Fruit fly (Drosophila melanogaster): ENCODE data around the gene Lk.
A peak's percentile ranks its signal among the peaks of the same experiment; 100 is the strongest.

Gene Lk

DNA sequence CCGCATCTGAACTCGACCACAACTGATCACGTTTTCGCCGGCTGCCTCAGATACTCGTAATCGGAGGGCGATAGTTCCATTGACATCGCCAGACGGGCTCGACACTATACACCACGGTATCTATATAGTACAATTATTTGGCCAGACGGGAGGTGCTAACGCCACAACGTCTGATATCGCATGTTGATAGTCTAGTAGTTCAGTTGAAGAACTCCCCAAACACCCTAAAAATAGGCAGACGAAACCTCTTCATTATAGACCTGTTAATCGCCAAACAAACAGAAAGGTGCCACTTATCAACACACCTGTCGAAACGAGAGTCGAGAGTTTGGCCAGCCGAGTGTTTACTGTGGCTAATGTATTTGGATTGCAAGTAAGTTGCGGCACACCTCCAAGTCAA is 5.5 kb downstream of the Lk start (continued):
- peak; percentile 15 for TF ChIP-seq CG16863 (GFP tag; optimal IDR thresholded peaks at IDR 0.05)
- TF ChIP-seq CG15514 (GFP tag; optimal IDR thresholded peaks at IDR 0.05), result peak; percentile 68
- peak; percentile 83 for TF ChIP-seq mirr (GFP tag; optimal IDR thresholded peaks at IDR 0.05)
- TF ChIP-seq croc (GFP tag; conservative IDR thresholded peaks at IDR 0.05), result no peak
- peak; percentile 88 for TF ChIP-seq Med (GFP tag)
- peak; percentile 45 for TF ChIP-seq onecut (GFP tag; IDR thresholded peaks at IDR 0.05)
- no peak for TF ChIP-seq ttk (GFP tag; IDR thresholded peaks at IDR 0.05)
- no peak for TF ChIP-seq fru (optimal IDR thresholded peaks at IDR 0.05)
- TF ChIP-seq Hr51 (GFP tag; optimal IDR thresholded peaks at IDR 0.05), result peak in 1 of 2 experiments; percentile 10
- TF ChIP-seq CG15479 (GFP tag; optimal IDR thresholded peaks at IDR 0.05), result peak; percentile 0
- peak; percentile 20 for TF ChIP-seq Oli (tag; optimal IDR thresholded peaks at IDR 0.05)
- peak; percentile 29 for TF ChIP-seq Fer3 (tag; optimal IDR thresholded peaks at IDR 0.05)
- peak; percentile 40 for TF ChIP-seq sqz (GFP tag; optimal IDR thresholded peaks at IDR 0.05)
- peak; percentile 13 for TF ChIP-seq Mes4 (GFP tag; optimal IDR thresholded peaks at IDR 0.05)
- TF ChIP-seq chm (GFP tag; IDR thresholded peaks at IDR 0.05), result 0 out of 2 replicates have a peak, but pooled peaks have one; percentile 24
- TF ChIP-seq D19A (tag; optimal IDR thresholded peaks at IDR 0.05), result peak; percentile 65
- TF ChIP-seq HmgZ (tag; optimal IDR thresholded peaks at IDR 0.05), result peak; percentile 48
- no peak for TF ChIP-seq CG3065 (GFP tag; optimal IDR thresholded peaks at IDR 0.05)
- TF ChIP-seq Gug (GFP tag; IDR thresholded peaks at IDR 0.05), result no peak
- 0 out of 2 replicates have a peak, but pooled peaks have one; percentile 28 for TF ChIP-seq vvl (GFP tag; IDR thresholded peaks at IDR 0.05)
- TF ChIP-seq NC2β (GFP tag; optimal IDR thresholded peaks at IDR 0.05), result peak; percentile 3
- TF ChIP-seq CG7372 (GFP tag; IDR thresholded peaks at IDR 0.05), result no peak
- no peak for TF ChIP-seq bowl (GFP tag; IDR thresholded peaks at IDR 0.05)
- peak; percentile 11 for TF ChIP-seq NC2α (GFP tag; optimal IDR thresholded peaks at IDR 0.05)
- TF ChIP-seq pum (GFP tag; optimal IDR thresholded peaks at IDR 0.05), result no peak
- TF ChIP-seq nerfin-1 (tag; optimal IDR thresholded peaks at IDR 0.05), result peak; percentile 54
- TF ChIP-seq crc (GFP tag; optimal IDR thresholded peaks at IDR 0.05), result no peak
- no peak for TF ChIP-seq abd-A (tag; optimal IDR thresholded peaks at IDR 0.05)
- TF ChIP-seq Bgb (GFP tag; IDR thresholded peaks at IDR 0.05; ENCODE audit: partially characterized antibody), result no peak
- TF ChIP-seq Abd-B (GFP tag; optimal IDR thresholded peaks at IDR 0.05), result no peak
- TF ChIP-seq CG12942 (GFP tag; optimal IDR thresholded peaks at IDR 0.05), result no peak
- peak; percentile 44 for TF ChIP-seq CG13296 (GFP tag; optimal IDR thresholded peaks at IDR 0.05)
- TF ChIP-seq CG1233 (GFP tag; optimal IDR thresholded peaks at IDR 0.05), result peak; percentile 60
- peak; percentile 90 for TF ChIP-seq sug (tag; optimal IDR thresholded peaks at IDR 0.05)
- TF ChIP-seq CG1529 (GFP tag; optimal IDR thresholded peaks at IDR 0.05), result peak; percentile 40
- TF ChIP-seq CG32532 (GFP tag; IDR thresholded peaks at IDR 0.05), result no peak; the same call in 1 of the 2 replicates
- TF ChIP-seq hth (optimal IDR thresholded peaks at IDR 0.05), result no peak
- peak; percentile 57 for TF ChIP-seq CG2678 (tag; optimal IDR thresholded peaks at IDR 0.05)
- TF ChIP-seq ftz-f1 (GFP tag; optimal IDR thresholded peaks at IDR 0.05), result peak; percentile 23
- TF ChIP-seq gcm2 (GFP tag; optimal IDR thresholded peaks at IDR 0.05), result no peak
- TF ChIP-seq Nf-YC (tag; optimal IDR thresholded peaks at IDR 0.05), result peak; percentile 48
- TF ChIP-seq CG6813 (GFP tag; optimal IDR thresholded peaks at IDR 0.05), result peak; percentile 68
- peak; percentile 58 for TF ChIP-seq sd (tag; optimal IDR thresholded peaks at IDR 0.05)
- no peak for TF ChIP-seq Hmr (GFP tag; optimal IDR thresholded peaks at IDR 0.05)
- TF ChIP-seq CG7839 (tag; optimal IDR thresholded peaks at IDR 0.05), result no peak
- peak; percentile 28 for TF ChIP-seq CG2712 (tag; optimal IDR thresholded peaks at IDR 0.05)
- no peak for TF ChIP-seq CG7357 (GFP tag; IDR thresholded peaks at IDR 0.05)
- TF ChIP-seq CG8388 (GFP tag; optimal IDR thresholded peaks at IDR 0.05), result no peak
- peak; percentile 36 for TF ChIP-seq Sox100B (GFP tag; optimal IDR thresholded peaks at IDR 0.05)
- TF ChIP-seq Blimp-1 (GFP tag; optimal IDR thresholded peaks at IDR 0.05), result peak; percentile 40
- TF ChIP-seq CG2199 (GFP tag; IDR thresholded peaks at IDR 0.05), result peak; percentile 95
